Fruit fly (Drosophila melanogaster): Measurements from ENCODE around the gene knrl.

Gene knrl

DNA sequence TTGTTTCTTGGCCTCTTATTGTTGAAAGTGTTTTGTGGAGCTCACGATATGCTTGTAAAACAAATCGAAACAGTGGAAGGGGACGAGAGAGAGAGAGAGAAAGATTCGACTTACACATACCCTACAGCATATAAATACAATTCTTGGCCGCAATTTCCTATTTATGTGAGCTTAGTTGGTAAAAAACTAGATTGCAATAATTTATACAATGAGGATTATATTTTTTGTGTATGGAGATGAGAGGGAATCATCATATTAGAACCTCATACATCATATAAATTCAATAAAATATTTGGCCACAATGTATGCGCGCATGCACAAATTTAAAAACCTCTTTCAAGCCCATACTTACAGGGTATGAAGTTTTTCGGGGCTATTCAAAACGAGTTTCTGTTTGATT is 10.1 kb upstream of the knrl start (continued):
- no peak for TF ChIP-seq CG11085 (GFP tag; IDR thresholded peaks at IDR 0.05)
- no peak for TF ChIP-seq Hmr (GFP tag; optimal IDR thresholded peaks at IDR 0.05)
- no peak for TF ChIP-seq lov (optimal IDR thresholded peaks at IDR 0.05)
- TF ChIP-seq lov (GFP tag; IDR thresholded peaks at IDR 0.05): no peak
- TF ChIP-seq HLHmδ (GFP tag; optimal IDR thresholded peaks at IDR 0.05): no peak
- 0 out of 2 replicates have a peak, but pooled peaks have one; percentile 10 for TF ChIP-seq E2f2 (GFP tag; IDR thresholded peaks at IDR 0.05)
- TF ChIP-seq Vsx1 (GFP tag; optimal IDR thresholded peaks at IDR 0.05): peak; percentile 14
- peak; percentile 32 for TF ChIP-seq oc (tag; optimal IDR thresholded peaks at IDR 0.05)
- no peak for TF ChIP-seq CG11723 (GFP tag; optimal IDR thresholded peaks at IDR 0.05)
- TF ChIP-seq Nf-YC (tag; optimal IDR thresholded peaks at IDR 0.05): no peak
- peak; percentile 8; the same call in 1 of the 2 replicates for TF ChIP-seq ara (GFP tag; IDR thresholded peaks at IDR 0.05)
- peak in 1 of 2 experiments; percentile 52 for TF ChIP-seq Hr51 (GFP tag; optimal IDR thresholded peaks at IDR 0.05)
- TF ChIP-seq HmgD (GFP tag; optimal IDR thresholded peaks at IDR 0.05): no peak
- no peak for TF ChIP-seq CG10543 (GFP tag; optimal IDR thresholded peaks at IDR 0.05)
- TF ChIP-seq CG10462 (GFP tag; optimal IDR thresholded peaks at IDR 0.05): peak; percentile 35
- TF ChIP-seq CG11398 (GFP tag; optimal IDR thresholded peaks at IDR 0.05): no peak
- TF ChIP-seq CG17186 (GFP tag; optimal IDR thresholded peaks at IDR 0.05): no peak
- no peak for TF ChIP-seq CG18619 (GFP tag; optimal IDR thresholded peaks at IDR 0.05)
- TF ChIP-seq CG17568 (GFP tag; optimal IDR thresholded peaks at IDR 0.05): peak; percentile 25
- TF ChIP-seq chif (GFP tag; optimal IDR thresholded peaks at IDR 0.05): peak; percentile 45 to 68
- no peak for TF ChIP-seq sima (GFP tag; optimal IDR thresholded peaks at IDR 0.05)
- TF ChIP-seq Blimp-1 (GFP tag; optimal IDR thresholded peaks at IDR 0.05): peak; percentile 63
- no peak for TF ChIP-seq CG18476 (GFP tag; optimal IDR thresholded peaks at IDR 0.05)
- no peak for TF ChIP-seq gsb (GFP tag; IDR thresholded peaks at IDR 0.05)
- TF ChIP-seq C15 (GFP tag; IDR thresholded peaks at IDR 0.05): peak; percentile 42; the same call in 1 of the 3 replicates
- no peak for TF ChIP-seq CG4854 (GFP tag; optimal IDR thresholded peaks at IDR 0.05)
- TF ChIP-seq CG12219 (GFP tag; optimal IDR thresholded peaks at IDR 0.05): peak; percentile 3
- TF ChIP-seq Camta (GFP tag; optimal IDR thresholded peaks at IDR 0.05): peak; percentile 50
- TF ChIP-seq CG17612 (GFP tag; IDR thresholded peaks at IDR 0.05): no peak
- TF ChIP-seq pan (optimal IDR thresholded peaks at IDR 0.05): peak in 1 of 2 experiments; percentile 41
- TF ChIP-seq pan (GFP tag; optimal IDR thresholded peaks at IDR 0.05 in 1 of 2, IDR thresholded peaks at IDR 0.05 in 1 of 2): no peak
- TF ChIP-seq CG2199 (GFP tag; IDR thresholded peaks at IDR 0.05): no peak
- no peak for TF ChIP-seq CG7963 (GFP tag; IDR thresholded peaks at IDR 0.05; ENCODE audit: partially characterized antibody)
- no peak for TF ChIP-seq shn (GFP tag; optimal IDR thresholded peaks at IDR 0.05)
- peak; percentile 24 for TF ChIP-seq CG17385 (GFP tag; optimal IDR thresholded peaks at IDR 0.05)
- no peak for TF ChIP-seq Poxn (GFP tag; IDR thresholded peaks at IDR 0.05)
- no peak; the same call in 1 of the 2 replicates for TF ChIP-seq CG32772 (GFP tag; IDR thresholded peaks at IDR 0.05)
- no peak for TF ChIP-seq Mrtf (GFP tag; IDR thresholded peaks at IDR 0.05)
- no peak for TF ChIP-seq her (GFP tag; optimal IDR thresholded peaks at IDR 0.05)
- TF ChIP-seq CG1603 (tag; optimal IDR thresholded peaks at IDR 0.05): peak; percentile 47
- TF ChIP-seq CG7556 (GFP tag; optimal IDR thresholded peaks at IDR 0.05): peak; percentile 39
- peak; percentile 18 for TF ChIP-seq CG9437 (GFP tag; optimal IDR thresholded peaks at IDR 0.05)
- peak; percentile 47 for TF ChIP-seq Abd-B (GFP tag; optimal IDR thresholded peaks at IDR 0.05)
- peak; percentile 47 for TF ChIP-seq Sox100B (GFP tag; optimal IDR thresholded peaks at IDR 0.05)
- TF ChIP-seq CG9609 (GFP tag; optimal IDR thresholded peaks at IDR 0.05): peak; percentile 25
- no peak for TF ChIP-seq ab (GFP tag; optimal IDR thresholded peaks at IDR 0.05)
- TF ChIP-seq CG2202 (tag; optimal IDR thresholded peaks at IDR 0.05): no peak
- TF ChIP-seq CG6689 (GFP tag; IDR thresholded peaks at IDR 0.05): peak; percentile 52; the same call in 1 of the 2 replicates
- TF ChIP-seq Atf3 (GFP tag; optimal IDR thresholded peaks at IDR 0.05): no peak
- TF ChIP-seq CG3847 (GFP tag; IDR thresholded peaks at IDR 0.05): no peak
- peak; percentile 54 for TF ChIP-seq CG14710 (tag; optimal IDR thresholded peaks at IDR 0.05)
- TF ChIP-seq lilli (GFP tag; optimal IDR thresholded peaks at IDR 0.05): peak; percentile 37

Data from whole organism, embryonic.